Worm (Caenorhabditis elegans): ENCODE measurements around the gene abu-2.

DNA sequence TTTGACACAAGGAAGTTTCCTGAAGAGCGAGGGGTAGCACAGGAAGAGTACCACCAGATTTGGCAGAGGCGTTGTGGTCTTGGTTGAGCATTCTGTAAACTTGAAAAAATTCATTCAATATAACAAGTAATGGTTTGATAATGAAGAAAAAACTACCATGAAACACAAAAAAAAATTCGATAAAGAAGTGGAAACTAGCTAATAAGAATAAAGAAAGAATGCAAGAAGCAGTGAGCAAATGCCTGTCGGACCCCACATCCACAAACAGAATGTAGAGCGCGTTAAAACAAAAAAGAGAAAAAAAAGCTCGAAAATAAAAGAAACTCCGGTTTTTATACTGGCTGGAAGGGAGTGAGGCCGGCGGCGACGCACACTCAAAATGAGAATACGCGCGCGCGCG is 12.9 kb downstream of the abu-2 start, which contains the start of gene H39E20.1:
- TF ChIP-seq ama-1 (optimal IDR thresholded peaks at IDR 0.05), result no peak
- no peak for TF ChIP-seq hmg-4 (GFP tag; optimal IDR thresholded peaks at IDR 0.05)
- no peak for TF ChIP-seq F13C5.2 (tag; optimal IDR thresholded peaks at IDR 0.05)
- TF ChIP-seq aly-1 (tag; optimal IDR thresholded peaks at IDR 0.05), result no peak
- no peak for TF ChIP-seq tra-4 (tag; optimal IDR thresholded peaks at IDR 0.05)
- TF ChIP-seq hnd-1 (tag; optimal IDR thresholded peaks at IDR 0.05), result no peak

Data from whole organism, early embryonic.